Fruit fly (Drosophila melanogaster): Measurements from ENCODE around the gene CG15601.

dm6 chrX:15709984-15710750 lies at the start of gene CG15601, which contains the start of gene CG9281:
- no peak for TF ChIP-seq CG16779 (tag; optimal IDR thresholded peaks at IDR 0.05)
- no peak for TF ChIP-seq esn (GFP tag; optimal IDR thresholded peaks at IDR 0.05)
- TF ChIP-seq spab (GFP tag; optimal IDR thresholded peaks at IDR 0.05): no peak
- no peak for TF ChIP-seq Hr39 (GFP tag; optimal IDR thresholded peaks at IDR 0.05)
- TF ChIP-seq fd85E (GFP tag; optimal IDR thresholded peaks at IDR 0.05): no peak
- peak; percentile 44; the same call in 2 of the 3 replicates for TF ChIP-seq eg (GFP tag; IDR thresholded peaks at IDR 0.05)

Data from whole organism, prepupa.